Worm (Caenorhabditis elegans) whole organism, L4 larva: ENCODE results near the gene lgc-18.

ENCODE experiments used
- R02D3.7 ChIP-seq: fragments of 150-350 bp; sonication (generic microtip); optimal IDR thresholded peaks from 3 replicates; lab custom pipeline; 2014; ENCODE audit warnings: missing biosample characterization, missing genetic modification characterization
- dmd-8 ChIP-seq: fragments of 200-800 bp; sonication (Bioruptor generic); IDR thresholded peaks from 2 replicates; pipeline ENCODE4 v1.3.6; 2022; ENCODE audit warnings: missing genetic modification characterization, missing compliant biosample characterization
- egl-27 ChIP-seq: sonication (generic microtip); optimal IDR thresholded peaks from 3 replicates; lab custom pipeline; 2017; ENCODE audit warnings: missing biosample characterization, missing genetic modification reagents, missing genetic modification characterization
- egl-43 ChIP-seq: fragments of 200-800 bp; sonication (Bioruptor generic); IDR thresholded peaks from 2 replicates; pipeline ENCODE4 v1.3.6; 2022; ENCODE audit warnings: missing genetic modification reagents, missing genetic modification characterization, missing compliant biosample characterization
- hlh-30 ChIP-seq: sonication (generic microtip); optimal IDR thresholded peaks from 2 replicates; lab custom pipeline; 2017; ENCODE audit warnings: antibody characterized with exemption, mild to moderate bottlenecking, missing genetic modification characterization, missing compliant biosample characterization; ENCODE audit not compliant: insufficient read depth
- lsy-2 ChIP-seq, 2 experiments: fragments of 150-350 bp in 1 of 2; sonication (generic microtip) in 1 of 2; optimal IDR thresholded peaks; 2 replicates each; lab custom pipeline; 2014 to 2017; ENCODE audit warnings: missing biosample characterization in 2 of 2, missing genetic modification characterization in 2 of 2
- mdl-1 ChIP-seq, 2 experiments: fragments of 150-350 bp in 1 of 2; sonication (generic microtip) in 1 of 2; optimal IDR thresholded peaks; 2 replicates each; lab custom pipeline; 2014 to 2017; ENCODE audit warnings: missing biosample characterization in 2 of 2, missing genetic modification characterization in 2 of 2
- nhr-237 ChIP-seq: sonication (generic microtip); optimal IDR thresholded peaks from 2 replicates; lab custom pipeline; 2017; ENCODE audit warnings: missing biosample characterization, missing genetic modification characterization
- nhr-48 ChIP-seq: sonication (generic microtip); optimal IDR thresholded peaks from 2 replicates; lab custom pipeline; 2016; ENCODE audit warnings: mild to moderate bottlenecking, missing genetic modification characterization, missing compliant biosample characterization
- snpc-4 ChIP-seq: fragments of 150-350 bp; optimal IDR thresholded peaks from 2 replicates; lab custom pipeline; 2014; ENCODE audit warnings: missing biosample characterization, missing genetic modification characterization

DNA sequence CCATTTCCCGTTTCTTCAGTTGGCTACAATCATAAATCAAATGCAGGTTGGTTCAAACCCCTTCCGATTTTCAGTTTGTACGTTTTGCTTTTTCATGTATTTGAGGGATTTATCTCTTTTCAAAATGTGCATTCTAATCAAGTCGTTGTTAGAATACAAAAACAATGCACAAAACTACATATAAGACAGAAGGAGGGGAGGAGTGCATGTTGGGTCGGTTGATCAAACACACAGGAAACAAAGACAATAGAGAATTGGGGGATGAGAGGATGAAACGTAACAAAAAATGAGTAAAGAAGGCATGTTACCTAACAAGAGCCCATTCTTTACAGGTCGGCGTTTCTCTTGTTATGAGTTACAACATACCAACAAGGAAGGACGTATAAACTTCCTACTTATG, 27.4 kb upstream of the lgc-18 start:
- TF ChIP-seq lsy-2 (tag; optimal IDR thresholded peaks at IDR 0.05; lab: Kevin White, UChicago) (no peak), egl-27 (tag; lab: Kevin White, UChicago) (no peak), dmd-8 (no peak), nhr-237 (tag; lab: Kevin White, UChicago) (no peak), mdl-1 (tag; optimal IDR thresholded peaks at IDR 0.05; lab: Kevin White, UChicago) (no peak), egl-43 (GFP tag; lab: Robert Waterston, UW) (no peak), R02D3.7 (tag; lab: Kevin White, UChicago) (no peak), hlh-30 (no peak), nhr-48 (tag; lab: Kevin White, UChicago) (no peak), snpc-4 (no peak)
